Worm (Caenorhabditis elegans): Measurements from ENCODE around the gene cpsf-2.

DNA sequence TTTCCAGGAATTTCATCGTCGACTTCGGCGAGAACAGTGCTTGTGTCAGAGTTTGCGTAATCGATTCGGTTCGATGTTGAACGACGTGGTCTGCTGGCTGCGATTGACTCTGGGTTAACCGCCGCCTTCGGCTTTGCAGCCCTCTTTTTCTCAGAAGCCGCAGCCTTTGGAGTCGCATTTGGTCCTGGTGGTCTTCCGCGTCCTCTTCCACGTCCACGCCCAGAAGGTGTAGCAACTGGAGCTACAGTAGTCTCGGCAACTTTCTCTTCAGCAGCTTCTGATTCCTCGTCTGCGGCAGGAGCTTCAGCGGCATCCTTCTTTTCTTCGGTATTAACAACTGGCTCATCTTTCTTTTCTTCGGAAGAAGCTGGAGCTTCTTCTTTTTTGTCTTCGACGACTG, 15.8 kb downstream of the cpsf-2 start:
- no peak for TF ChIP-seq nhr-237 (tag; optimal IDR thresholded peaks at IDR 0.05)
- TF ChIP-seq nhr-76 (tag; optimal IDR thresholded peaks at IDR 0.05): no peak
